Worm (Caenorhabditis elegans): ENCODE data around the gene irld-57.

The irld-57 gene

ce11 chrV:15766122-15766594, 39.6 kb upstream of the irld-57 start, which contains the start of the genes haf-3 and F57A10.2:
Gene haf-3 (minus strand): TSS chrV:15766172.
Gene F57A10.2 (plus strand): TSS chrV:15766575.
- TF ChIP-seq C08G9.2 (tag; optimal IDR thresholded peaks at IDR 0.05): no peak
- peak; percentile 7 for TF ChIP-seq hlh-30 (tag; optimal IDR thresholded peaks at IDR 0.05; ENCODE audit: insufficient read depth)
- TF ChIP-seq elt-2 (tag; optimal IDR thresholded peaks at IDR 0.05): peak; percentile 54
- TF ChIP-seq hlh-13 (GFP tag; optimal IDR thresholded peaks at IDR 0.05): no peak
- TF ChIP-seq ceh-30 (tag; optimal IDR thresholded peaks at IDR 0.05): peak; percentile 84
- TF ChIP-seq ceh-2 (tag; optimal IDR thresholded peaks at IDR 0.05): no peak
- no peak for TF ChIP-seq unc-3 (GFP tag; conservative IDR thresholded peaks at IDR 0.05)
- TF ChIP-seq unc-3 (tag; optimal IDR thresholded peaks at IDR 0.05): peak; percentile 13
- no peak for TF ChIP-seq pag-3 (tag; optimal IDR thresholded peaks at IDR 0.05; ENCODE audit: borderline replicate concordance)
- no peak for TF ChIP-seq sox-4 (tag; optimal IDR thresholded peaks at IDR 0.05)
- TF ChIP-seq hlh-15 (tag; optimal IDR thresholded peaks at IDR 0.05): no peak
- peak; percentile 2 for TF ChIP-seq ttx-3 (tag; optimal IDR thresholded peaks at IDR 0.05)
- TF ChIP-seq ceh-34 (tag; optimal IDR thresholded peaks at IDR 0.05): peak; percentile 4
- peak; percentile 8 for TF ChIP-seq gmeb-2 (tag; optimal IDR thresholded peaks at IDR 0.05)
- no peak for TF ChIP-seq sdc-2 (tag; optimal IDR thresholded peaks at IDR 0.05)
- TF ChIP-seq unc-42 (tag; optimal IDR thresholded peaks at IDR 0.05): peak; percentile 76
- no peak for TF ChIP-seq pax-1 (tag; optimal IDR thresholded peaks at IDR 0.05)
- TF ChIP-seq lin-11 (tag; optimal IDR thresholded peaks at IDR 0.05): peak; percentile 10
- no peak for TF ChIP-seq pros-1 (tag; optimal IDR thresholded peaks at IDR 0.05)
- TF ChIP-seq dve-1 (tag; optimal IDR thresholded peaks at IDR 0.05): peak; percentile 52
- TF ChIP-seq ets-4 (tag; optimal IDR thresholded peaks at IDR 0.05): peak; percentile 1
- TF ChIP-seq unc-86 (tag; optimal IDR thresholded peaks at IDR 0.05): peak; percentile 46
- TF ChIP-seq unc-55 (GFP tag; optimal IDR thresholded peaks at IDR 0.05): peak; percentile 39
- TF ChIP-seq elt-4 (tag; optimal IDR thresholded peaks at IDR 0.05): no peak
- peak; percentile 32 for TF ChIP-seq ceh-18 (tag; optimal IDR thresholded peaks at IDR 0.05)
- peak; percentile 10 for TF ChIP-seq ztf-16 (tag; optimal IDR thresholded peaks at IDR 0.05)
- TF ChIP-seq nfya-1 (tag; optimal IDR thresholded peaks at IDR 0.05): peak; percentile 77
- peak; percentile 14 for TF ChIP-seq pat-9 (tag; optimal IDR thresholded peaks at IDR 0.05)

ce11 chrV:15758449-15758848, 31.9 kb upstream of the irld-57 start, which contains the start of gene str-9:
Gene str-9 (plus strand): TSS chrV:15758749.
- no peak for TF ChIP-seq tbx-7 (tag; optimal IDR thresholded peaks at IDR 0.05)
- no peak for TF ChIP-seq ceh-14 (tag; optimal IDR thresholded peaks at IDR 0.05)
- TF ChIP-seq dmd-4 (tag; optimal IDR thresholded peaks at IDR 0.05; ENCODE audit: borderline replicate concordance): no peak
- TF ChIP-seq syd-9 (tag; optimal IDR thresholded peaks at IDR 0.05): no peak
- no peak for TF ChIP-seq pros-1 (tag; optimal IDR thresholded peaks at IDR 0.05)
- TF ChIP-seq sox-4 (tag; optimal IDR thresholded peaks at IDR 0.05): no peak
- TF ChIP-seq pax-1 (tag; optimal IDR thresholded peaks at IDR 0.05): no peak
- no peak for TF ChIP-seq hlh-8 (tag; optimal IDR thresholded peaks at IDR 0.05)
- no peak for TF ChIP-seq nfya-1 (tag; optimal IDR thresholded peaks at IDR 0.05)
- no peak for TF ChIP-seq elt-4 (tag; optimal IDR thresholded peaks at IDR 0.05)
- no peak for TF ChIP-seq ceh-6 (GFP tag; optimal IDR thresholded peaks at IDR 0.05)

- TF ChIP-seq dve-1 (tag; optimal IDR thresholded peaks at IDR 0.05) (no peak), T23F11.4 (GFP tag; optimal IDR thresholded peaks at IDR 0.05) (no peak), ceh-34 (tag; optimal IDR thresholded peaks at IDR 0.05) (no peak), ceh-14 (tag; optimal IDR thresholded peaks at IDR 0.05) (no peak), syd-9 (tag; optimal IDR thresholded peaks at IDR 0.05) (no peak), lin-11 (tag; optimal IDR thresholded peaks at IDR 0.05) (no peak), hlh-30 (tag; optimal IDR thresholded peaks at IDR 0.05; ENCODE audit: insufficient read depth) (no peak), tbx-7 (tag; optimal IDR thresholded peaks at IDR 0.05) (no peak), nfya-1 (tag; optimal IDR thresholded peaks at IDR 0.05) (no peak), ceh-45 (GFP tag; IDR thresholded peaks at IDR 0.05) (no peak), nhr-232 (tag; optimal IDR thresholded peaks at IDR 0.05) (no peak), K02D7.2 (tag; optimal IDR thresholded peaks at IDR 0.05) (no peak), unc-42 (tag; optimal IDR thresholded peaks at IDR 0.05) (no peak)
Observed at ce11 chrV:15757645-15758044, 31.1 kb upstream of the irld-57 start.

All from whole organism, late embryonic.